Worm (Caenorhabditis elegans) whole organism, young adult: ENCODE measurements around the gene cyp-13A3.

Experiments used
- B0261.1 ChIP-seq: sonication (generic microtip); optimal IDR thresholded peaks from 2 replicates; lab custom pipeline; 2016; ENCODE audit warnings: mild to moderate bottlenecking, missing genetic modification characterization, moderate library complexity, missing compliant biosample characterization
- D2030.7 ChIP-seq: fragments of 200-800 bp; sonication (Bioruptor generic); IDR thresholded peaks from 2 replicates; pipeline ENCODE4 v1.3.6; 2022; ENCODE audit warnings: missing genetic modification reagents, missing genetic modification characterization, missing compliant biosample characterization
- F10E7.11 ChIP-seq: sonication (generic microtip); optimal IDR thresholded peaks from 2 replicates; lab custom pipeline; 2017; ENCODE audit warnings: mild to moderate bottlenecking, missing genetic modification characterization, moderate library complexity, missing compliant biosample characterization
- F23B12.7 ChIP-seq: sonication (generic microtip); optimal IDR thresholded peaks from 2 replicates; lab custom pipeline; 2017; ENCODE audit warnings: missing genetic modification characterization, mild to moderate bottlenecking, missing compliant biosample characterization, antibody characterized with exemption, moderate library complexity; ENCODE audit not compliant: insufficient read depth
- F33H1.4 ChIP-seq: fragments of 200-800 bp; sonication (Bioruptor generic); IDR thresholded peaks from 2 replicates; pipeline ENCODE4 v1.3.6; 2022; ENCODE audit warnings: missing genetic modification reagents, missing genetic modification characterization, missing compliant biosample characterization
- F37B4.10 ChIP-seq: fragments of 200-800 bp; sonication (Bioruptor generic); IDR thresholded peaks from 2 replicates; pipeline ENCODE4 v1.3.6; 2022; ENCODE audit warnings: missing genetic modification characterization, missing compliant biosample characterization
- F55B11.4 ChIP-seq: sonication (generic microtip); optimal IDR thresholded peaks from 2 replicates; lab custom pipeline; 2016; ENCODE audit warnings: missing compliant biosample characterization, missing genetic modification characterization, borderline replicate concordance; ENCODE audit not compliant: insufficient read depth
- K11D2.4 ChIP-seq: fragments of 200-800 bp; sonication (Bioruptor generic); IDR thresholded peaks from 2 replicates; pipeline ENCODE4 v1.3.6; 2022; ENCODE audit warnings: missing genetic modification reagents, missing genetic modification characterization, missing compliant biosample characterization
- K12H6.12 ChIP-seq: fragments of 200-800 bp; sonication (Bioruptor generic); optimal IDR thresholded peaks from 2 replicates; lab custom pipeline; 2018; ENCODE audit warnings: mild to moderate bottlenecking, missing genetic modification characterization, missing compliant biosample characterization
- T07F8.4 ChIP-seq: sonication (generic microtip); optimal IDR thresholded peaks from 2 replicates; lab custom pipeline; 2016; ENCODE audit warnings: mild to moderate bottlenecking, missing genetic modification characterization, moderate library complexity, missing compliant biosample characterization
- T26A5.8 ChIP-seq: sonication (generic microtip); optimal IDR thresholded peaks from 2 replicates; lab custom pipeline; 2016; ENCODE audit warnings: missing genetic modification characterization, missing compliant biosample characterization
- Y53F4B.3 ChIP-seq: fragments of 200-800 bp; sonication (Bioruptor generic); IDR thresholded peaks from 2 replicates; pipeline ENCODE4 v1.3.6; 2022; ENCODE audit warnings: missing genetic modification reagents, missing genetic modification characterization, missing compliant biosample characterization
- Y56A3A.18 ChIP-seq: fragments of 200-800 bp; sonication (Bioruptor generic); IDR thresholded peaks from 2 replicates; pipeline ENCODE4 v1.3.6; 2022; ENCODE audit warnings: missing genetic modification reagents, missing genetic modification characterization, missing compliant biosample characterization
- aptf-2 ChIP-seq: fragments of 200-800 bp; sonication (Bioruptor generic); conservative IDR thresholded peaks from 2 replicates; pipeline ENCODE4 v1.3.6; 2022; ENCODE audit warnings: missing genetic modification reagents, missing genetic modification characterization, missing compliant biosample characterization
- attf-3 ChIP-seq: fragments of 200-800 bp; sonication (Bioruptor generic); conservative IDR thresholded peaks from 2 replicates; pipeline ENCODE4 v1.3.6; 2022; ENCODE audit warnings: missing genetic modification reagents, missing genetic modification characterization, missing compliant biosample characterization
- ceh-27 ChIP-seq: fragments of 200-800 bp; sonication (Bioruptor generic); optimal IDR thresholded peaks from 2 replicates; lab custom pipeline; 2018; ENCODE audit warnings: mild to moderate bottlenecking, missing genetic modification characterization, moderate library complexity, missing compliant biosample characterization
- ceh-40 ChIP-seq: fragments of 200-800 bp; sonication (Bioruptor generic); IDR thresholded peaks from 2 replicates; pipeline ENCODE4 v1.3.6; 2022; ENCODE audit warnings: missing genetic modification characterization, missing compliant biosample characterization
- ceh-91 ChIP-seq: fragments of 200-800 bp; sonication (Bioruptor generic); IDR thresholded peaks from 2 replicates; pipeline ENCODE4 v1.3.6; 2022; ENCODE audit warnings: missing genetic modification reagents, missing genetic modification characterization, missing compliant biosample characterization
- chd-7 ChIP-seq: sonication (generic microtip); optimal IDR thresholded peaks from 2 replicates; lab custom pipeline; 2016; ENCODE audit warnings: mild to moderate bottlenecking, missing genetic modification characterization, moderate library complexity, missing compliant biosample characterization
- dox-1 ChIP-seq: fragments of 200-800 bp; sonication (Bioruptor generic); IDR thresholded peaks from 2 replicates; pipeline ENCODE4 v1.3.6; 2022; ENCODE audit warnings: missing genetic modification reagents, missing genetic modification characterization, missing compliant biosample characterization
- dpff-1 ChIP-seq: sonication (generic microtip); optimal IDR thresholded peaks from 2 replicates; lab custom pipeline; 2017; ENCODE audit warnings: mild to moderate bottlenecking, missing genetic modification characterization, missing compliant biosample characterization
- fkh-3 ChIP-seq: sonication (generic microtip); optimal IDR thresholded peaks from 2 replicates; lab custom pipeline; 2016; ENCODE audit warnings: mild to moderate bottlenecking, missing genetic modification characterization, missing compliant biosample characterization
- gei-17 ChIP-seq: fragments of 200-800 bp; sonication (Bioruptor generic); optimal IDR thresholded peaks from 2 replicates; lab custom pipeline; 2018; ENCODE audit warnings: mild to moderate bottlenecking, missing genetic modification characterization, missing compliant biosample characterization
- hlh-26 ChIP-seq: fragments of 200-800 bp; sonication (Bioruptor generic); conservative IDR thresholded peaks from 2 replicates; pipeline ENCODE4 v1.3.6; 2022; ENCODE audit warnings: missing genetic modification reagents, missing genetic modification characterization, missing compliant biosample characterization
- hrde-1 ChIP-seq: sonication (generic microtip); optimal IDR thresholded peaks from 2 replicates; lab custom pipeline; 2016; ENCODE audit warnings: missing genetic modification characterization, mild to moderate bottlenecking, missing compliant biosample characterization, moderate library complexity, missing genotype, missing genetic modification reagents, borderline replicate concordance
- hsf-1 ChIP-seq: fragments of 200-800 bp; sonication (Bioruptor generic); IDR thresholded peaks from 2 replicates; pipeline ENCODE4 v1.3.6; 2022; ENCODE audit warnings: missing genetic modification reagents, missing genetic modification characterization, missing compliant biosample characterization
- lsl-1 ChIP-seq: fragments of 200-800 bp; sonication (Bioruptor generic); optimal IDR thresholded peaks from 2 replicates; lab custom pipeline; 2018; ENCODE audit warnings: mild to moderate bottlenecking, missing genetic modification characterization, moderate library complexity, missing compliant biosample characterization
- madf-10 ChIP-seq: sonication (generic microtip); optimal IDR thresholded peaks from 2 replicates; lab custom pipeline; 2016; ENCODE audit warnings: mild to moderate bottlenecking, missing genetic modification characterization, missing compliant biosample characterization
- madf-6 ChIP-seq: fragments of 200-800 bp; sonication (Bioruptor generic); IDR thresholded peaks from 2 replicates; pipeline ENCODE4 v1.3.6; 2022; ENCODE audit warnings: missing genetic modification reagents, missing genetic modification characterization, missing compliant biosample characterization
- madf-8 ChIP-seq: fragments of 200-800 bp; sonication (Bioruptor generic); conservative IDR thresholded peaks from 2 replicates; pipeline ENCODE4 v1.3.6; 2022; ENCODE audit warnings: missing genetic modification reagents, missing genetic modification characterization, missing compliant biosample characterization
- mxl-1 ChIP-seq: sonication (generic microtip); optimal IDR thresholded peaks from 2 replicates; lab custom pipeline; 2016; ENCODE audit warnings: missing genetic modification characterization, missing compliant biosample characterization
- nfya-1 ChIP-seq: sonication (generic microtip); optimal IDR thresholded peaks from 2 replicates; lab custom pipeline; 2017; ENCODE audit warnings: antibody characterized with exemption, missing compliant biosample characterization, missing genetic modification characterization, borderline replicate concordance; ENCODE audit not compliant: insufficient read depth
- nfya-2 ChIP-seq: fragments of 200-800 bp; sonication (Bioruptor generic); IDR thresholded peaks from 2 replicates; pipeline ENCODE4 v1.3.6; 2022; ENCODE audit warnings: missing genetic modification reagents, missing genetic modification characterization, missing compliant biosample characterization
- nfyb-1 ChIP-seq: fragments of 200-800 bp; sonication (Bioruptor generic); IDR thresholded peaks from 2 replicates; pipeline ENCODE4 v1.3.6; 2022; ENCODE audit warnings: missing genetic modification reagents, missing genetic modification characterization, missing compliant biosample characterization
- nhr-120 ChIP-seq: fragments of 200-800 bp; sonication (Bioruptor generic); IDR thresholded peaks from 2 replicates; pipeline ENCODE4 v1.3.6; 2022; ENCODE audit warnings: missing genetic modification characterization, missing compliant biosample characterization
- nhr-179 ChIP-seq: sonication (generic microtip); optimal IDR thresholded peaks from 2 replicates; lab custom pipeline; 2016; ENCODE audit warnings: mild to moderate bottlenecking, missing genetic modification characterization, missing compliant biosample characterization
- nhr-90 ChIP-seq: sonication (generic microtip); optimal IDR thresholded peaks from 2 replicates; lab custom pipeline; 2016; ENCODE audit warnings: missing genotype, mild to moderate bottlenecking, missing genetic modification characterization, missing compliant biosample characterization
- somi-1 ChIP-seq: fragments of 200-800 bp; sonication (Bioruptor generic); optimal IDR thresholded peaks from 2 replicates; lab custom pipeline; 2018; ENCODE audit warnings: mild to moderate bottlenecking, missing genetic modification characterization, missing compliant biosample characterization
- tbp1 ChIP-seq: fragments of 200-800 bp; sonication (Bioruptor generic); optimal IDR thresholded peaks from 2 replicates; lab custom pipeline; 2018; ENCODE audit warnings: mild to moderate bottlenecking, missing genetic modification characterization, missing compliant biosample characterization
- xnd-1 ChIP-seq: sonication (generic microtip); optimal IDR thresholded peaks from 2 replicates; lab custom pipeline; 2016; ENCODE audit warnings: missing genotype, missing genetic modification reagents, missing genetic modification characterization, missing compliant biosample characterization
- zim-3 ChIP-seq: sonication (generic microtip); optimal IDR thresholded peaks from 2 replicates; lab custom pipeline; 2017; ENCODE audit warnings: mild to moderate bottlenecking, missing genetic modification characterization, moderate library complexity, missing compliant biosample characterization
- ztf-28 ChIP-seq: fragments of 200-800 bp; sonication (Bioruptor generic); IDR thresholded peaks from 2 replicates; pipeline ENCODE4 v1.3.6; 2022; ENCODE audit warnings: missing genetic modification reagents, missing genetic modification characterization, missing compliant biosample characterization

Gene cyp-13A3

DNA sequence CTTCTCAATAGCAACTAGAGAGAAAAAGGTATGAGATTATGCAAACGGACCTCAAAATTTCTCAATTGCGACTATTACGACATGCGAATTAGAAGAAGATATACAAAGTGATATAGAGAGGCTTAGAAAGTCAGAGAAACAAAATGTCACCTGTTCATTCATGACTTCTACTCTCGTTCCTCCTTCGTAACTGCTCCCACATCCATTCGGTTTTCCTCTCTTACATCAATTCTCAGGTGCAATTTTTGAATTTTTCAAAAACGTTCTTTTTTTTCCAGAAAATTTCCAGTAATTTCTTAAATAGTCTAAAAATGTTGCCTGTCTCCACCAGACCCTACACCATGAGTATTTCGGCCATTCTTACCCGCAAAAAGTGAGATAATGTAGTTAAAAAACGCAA lies 28.4 kb downstream of the cyp-13A3 start:
- TF ChIP-seq hrde-1 (no peak), lsl-1 (GFP tag; lab: Kevin White, UChicago) (no peak), Y53F4B.3 (no peak), nfya-1 (tag; lab: Kevin White, UChicago) (no peak), F37B4.10 (GFP tag; lab: Robert Waterston, UW) (no peak), F10E7.11 (no peak), madf-6 (GFP tag; lab: Robert Waterston, UW) (no peak), mxl-1 (no peak), dox-1 (GFP tag; lab: Robert Waterston, UW) (no peak), ceh-91 (GFP tag; lab: Robert Waterston, UW) (no peak), T07F8.4 (tag; lab: Kevin White, UChicago) (no peak), ceh-40 (GFP tag; lab: Robert Waterston, UW) (no peak), ceh-27 (GFP tag; lab: Kevin White, UChicago) (no peak), dpff-1 (tag; lab: Kevin White, UChicago) (no peak), nhr-120 (GFP tag; lab: Robert Waterston, UW) (no peak), tbp1 (GFP tag; lab: Kevin White, UChicago) (no peak), B0261.1 (tag; lab: Kevin White, UChicago) (no peak)

DNA sequence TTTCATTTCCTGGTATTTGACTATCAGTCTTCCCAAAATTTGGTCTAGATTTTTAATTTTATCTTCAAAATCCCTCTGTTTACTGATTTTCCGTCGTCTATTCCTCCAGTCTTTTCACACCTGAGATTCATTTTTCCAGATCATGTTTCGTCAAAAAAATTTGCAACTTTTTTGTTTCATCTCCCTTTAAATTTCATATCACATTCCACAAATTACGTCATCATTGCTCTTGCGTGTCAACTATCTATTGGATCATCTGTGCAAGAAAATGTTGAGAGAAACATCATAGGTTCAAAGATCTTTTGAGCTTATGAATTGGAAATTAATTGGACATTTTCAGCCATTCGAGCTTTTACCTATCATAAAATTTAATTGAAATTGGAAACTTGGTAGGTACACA lies 33.7 kb downstream of the cyp-13A3 start:
- no peak for TF ChIP-seq Y56A3A.18
- no peak for TF ChIP-seq ztf-28
- no peak for TF ChIP-seq gei-17 (GFP tag; lab: Kevin White, UChicago)
- no peak for TF ChIP-seq F33H1.4 (GFP tag; lab: Robert Waterston, UW)
- no peak for TF ChIP-seq fkh-3 (tag; lab: Kevin White, UChicago)
- TF ChIP-seq madf-8 (GFP tag; lab: Robert Waterston, UW) = no peak
- no peak for TF ChIP-seq K11D2.4
- no peak for TF ChIP-seq nhr-179
- TF ChIP-seq K12H6.12 (tag; lab: Kevin White, UChicago) = no peak
- no peak for TF ChIP-seq nfyb-1
- TF ChIP-seq tbp1 (GFP tag; lab: Kevin White, UChicago) = no peak
- TF ChIP-seq ceh-40 (GFP tag; lab: Robert Waterston, UW) = no peak
- TF ChIP-seq chd-7 (tag; lab: Kevin White, UChicago) = no peak
- no peak for TF ChIP-seq xnd-1 (tag; lab: Kevin White, UChicago)
- no peak for TF ChIP-seq Y53F4B.3
- no peak for TF ChIP-seq hlh-26 (GFP tag; lab: Robert Waterston, UW)
- no peak for TF ChIP-seq zim-3 (tag; lab: Kevin White, UChicago)
- no peak for TF ChIP-seq madf-10 (tag; lab: Kevin White, UChicago)
- no peak for TF ChIP-seq T26A5.8 (tag; lab: Kevin White, UChicago)
- TF ChIP-seq D2030.7 (GFP tag; lab: Robert Waterston, UW) = no peak

DNA sequence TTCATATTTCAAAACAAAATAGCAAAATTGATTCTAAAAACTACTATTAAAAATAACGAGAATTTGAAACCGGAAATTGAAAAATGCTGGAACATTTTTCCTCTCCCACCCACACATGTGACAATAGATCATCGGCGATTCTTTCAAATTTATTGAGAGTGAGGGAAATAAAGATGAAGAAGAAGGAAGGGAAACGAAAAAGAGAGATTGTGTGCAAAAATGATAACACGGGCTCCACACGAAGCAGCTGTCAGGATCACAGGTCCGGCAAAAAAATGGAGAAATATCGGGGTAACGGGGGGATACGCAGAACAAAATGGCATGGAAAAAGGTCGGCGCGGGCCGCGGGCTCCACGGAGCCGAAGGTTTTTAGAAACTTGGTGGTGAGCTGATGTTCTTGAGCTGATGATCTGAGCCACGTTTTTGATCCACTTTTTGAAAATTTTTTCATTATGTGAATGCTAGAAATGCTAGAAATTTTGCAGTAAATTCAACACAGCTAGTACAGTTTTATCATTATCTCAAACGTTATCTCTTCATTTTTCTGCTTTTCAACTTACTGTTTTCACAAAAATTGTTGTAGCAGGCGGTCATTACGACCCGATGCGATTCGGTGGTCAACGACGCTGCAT lies 35.3 kb downstream of the cyp-13A3 start, which contains the start of gene shk-1:
Gene shk-1 (plus strand): TSS at position 582 of the 632 bp plus-strand sequence.
- no peak for TF ChIP-seq F23B12.7 (tag; lab: Kevin White, UChicago)
- no peak for TF ChIP-seq lsl-1 (GFP tag; lab: Kevin White, UChicago)
- no peak for TF ChIP-seq attf-3 (GFP tag; lab: Robert Waterston, UW)
- no peak for TF ChIP-seq somi-1 (GFP tag; lab: Kevin White, UChicago)
- TF ChIP-seq F55B11.4 (tag; lab: Kevin White, UChicago) = no peak
- TF ChIP-seq gei-17 (GFP tag; lab: Kevin White, UChicago) = no peak
- TF ChIP-seq aptf-2 (GFP tag; lab: Robert Waterston, UW) = no peak
- no peak for TF ChIP-seq hsf-1 (GFP tag; lab: Robert Waterston, UW)
- TF ChIP-seq nhr-90 = no peak
- no peak for TF ChIP-seq nfya-2
- no peak for TF ChIP-seq ceh-27 (GFP tag; lab: Kevin White, UChicago)
